Fruit fly (Drosophila melanogaster): ENCODE data around the gene CG7483.

DNA sequence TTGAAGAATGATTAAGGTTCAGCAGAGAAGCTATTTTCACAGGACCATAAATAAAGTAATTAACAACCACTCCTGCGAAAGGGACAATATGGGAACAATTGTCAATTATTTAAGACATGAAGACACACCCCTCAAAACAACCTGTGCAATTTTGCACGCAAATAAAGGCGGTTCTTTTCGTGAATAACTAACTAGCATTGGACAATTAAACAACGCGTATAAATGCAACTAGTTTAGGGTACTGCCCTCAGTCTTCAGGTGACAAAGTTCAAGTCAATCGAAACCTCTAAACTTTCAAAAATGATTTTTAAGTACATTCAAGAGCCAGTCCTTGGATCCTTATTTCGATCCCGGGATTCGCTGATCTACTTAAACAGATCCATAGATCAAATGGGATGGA lies 8.4 kb downstream of the CG7483 start, which contains the start of gene Or85a:
- no peak for TF ChIP-seq Hr78 (GFP tag; optimal IDR thresholded peaks at IDR 0.05)
- no peak for TF ChIP-seq Myc (optimal IDR thresholded peaks at IDR 0.05)
- no peak for TF ChIP-seq fru (GFP tag; optimal IDR thresholded peaks at IDR 0.05)
- TF ChIP-seq Dfd (GFP tag; optimal IDR thresholded peaks at IDR 0.05) = no peak
- no peak for TF ChIP-seq usp (GFP tag; optimal IDR thresholded peaks at IDR 0.05)
- no peak for TF ChIP-seq ey (GFP tag; optimal IDR thresholded peaks at IDR 0.05)
- TF ChIP-seq foxo (GFP tag; optimal IDR thresholded peaks at IDR 0.05) = no peak
- no peak for TF ChIP-seq CG9705 (GFP tag; optimal IDR thresholded peaks at IDR 0.05)
- no peak for TF ChIP-seq N (GFP tag; optimal IDR thresholded peaks at IDR 0.05)
- TF ChIP-seq CG32264 (GFP tag; optimal IDR thresholded peaks at IDR 0.05) = no peak
- no peak for TF ChIP-seq psq (GFP tag; optimal IDR thresholded peaks at IDR 0.05)
- no peak for TF ChIP-seq Jra (GFP tag; optimal IDR thresholded peaks at IDR 0.05)
